Fruit fly (Drosophila melanogaster) whole organism, wandering third instar larva: Measurements from ENCODE around the gene CG46313.

ENCODE experiments used
- Dfd ChIP-seq: fragments of >200 bp; optimal IDR thresholded peaks from 2 replicates; lab custom pipeline; 2017; ENCODE audit warnings: missing biosample characterization, missing genetic modification characterization
- Dif ChIP-seq: fragments of 200-275, 200-300 bp; sonication (Bioruptor generic); optimal IDR thresholded peaks from 2 replicates; lab custom pipeline; 2018; ENCODE audit warnings: missing biosample characterization, missing genetic modification characterization; ENCODE audit not compliant: partially characterized antibody
- Hr78 ChIP-seq: fragments of >200 bp; optimal IDR thresholded peaks from 2 replicates; lab custom pipeline; 2017; ENCODE audit warnings: missing biosample characterization, missing genetic modification characterization
- dsf ChIP-seq: sonication (Bioruptor generic); optimal IDR thresholded peaks from 2 replicates; lab custom pipeline; 2016; ENCODE audit warnings: missing biosample characterization, missing genetic modification characterization, borderline replicate concordance
- lola ChIP-seq: fragments of >200 bp; optimal IDR thresholded peaks from 2 replicates; lab custom pipeline; 2017; ENCODE audit warnings: missing biosample characterization, missing genetic modification characterization
- tai ChIP-seq: sonication (Bioruptor generic); optimal IDR thresholded peaks from 2 replicates; lab custom pipeline; 2016; ENCODE audit warnings: missing biosample characterization, missing genetic modification characterization

DNA sequence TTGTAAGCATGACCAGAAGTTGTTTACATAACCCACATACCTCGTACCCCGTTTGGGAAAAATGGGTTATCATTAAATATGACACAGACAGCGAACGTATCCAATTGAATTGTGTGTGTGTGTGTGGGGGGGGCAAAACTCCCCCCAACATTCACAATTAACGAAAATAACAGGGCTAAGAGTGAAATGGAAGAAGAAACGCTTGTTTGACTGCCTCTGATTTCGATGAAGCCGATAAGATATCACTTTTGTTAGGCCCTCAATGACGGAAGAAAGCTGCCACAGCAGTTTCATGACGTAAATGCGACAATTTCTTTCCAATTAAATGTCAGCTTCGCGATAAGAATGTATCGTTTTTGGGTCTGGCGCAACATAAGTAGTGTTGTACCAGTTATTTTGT is 44.5 kb upstream of the CG46313 start:
- no peak for TF ChIP-seq Hr78 (GFP tag; lab: Kevin White, UChicago)
- no peak for TF ChIP-seq dsf (GFP tag; lab: Kevin White, UChicago)
- no peak for TF ChIP-seq Dif
- no peak for TF ChIP-seq Dfd (GFP tag; lab: Kevin White, UChicago)
- TF ChIP-seq lola (GFP tag; lab: Kevin White, UChicago) = no peak
- TF ChIP-seq tai = no peak
